Fruit fly (Drosophila melanogaster): ENCODE results near the gene Tgs1.
A peak's percentile ranks its signal among the peaks of the same experiment; 100 is the strongest.

Tgs1 gene

dm6 chr3R:18234699-18235257 lies 20.6 kb upstream of the Tgs1 start:
- 0 out of 3 replicates have a peak, but pooled peaks have one; percentile 14 for TF ChIP-seq fd96Ca (GFP tag; IDR thresholded peaks at IDR 0.05)
- TF ChIP-seq Snoo (tag; optimal IDR thresholded peaks at IDR 0.05) = no peak

dm6 chr3R:18235879-18236278 lies 19.5 kb upstream of the Tgs1 start, which contains the start of gene repo:
TSS of gene repo (plus strand) at chr3R:18236192.
- TF ChIP-seq Pif1A (GFP tag; optimal IDR thresholded peaks at IDR 0.05) (no peak), CG4496 (GFP tag; IDR thresholded peaks at IDR 0.05) (peak; percentile 61; the same call in 2 of the 3 replicates), rn (GFP tag; IDR thresholded peaks at IDR 0.05) (no peak), CG13204 (GFP tag; optimal IDR thresholded peaks at IDR 0.05) (peak; percentile 3)

DNA sequence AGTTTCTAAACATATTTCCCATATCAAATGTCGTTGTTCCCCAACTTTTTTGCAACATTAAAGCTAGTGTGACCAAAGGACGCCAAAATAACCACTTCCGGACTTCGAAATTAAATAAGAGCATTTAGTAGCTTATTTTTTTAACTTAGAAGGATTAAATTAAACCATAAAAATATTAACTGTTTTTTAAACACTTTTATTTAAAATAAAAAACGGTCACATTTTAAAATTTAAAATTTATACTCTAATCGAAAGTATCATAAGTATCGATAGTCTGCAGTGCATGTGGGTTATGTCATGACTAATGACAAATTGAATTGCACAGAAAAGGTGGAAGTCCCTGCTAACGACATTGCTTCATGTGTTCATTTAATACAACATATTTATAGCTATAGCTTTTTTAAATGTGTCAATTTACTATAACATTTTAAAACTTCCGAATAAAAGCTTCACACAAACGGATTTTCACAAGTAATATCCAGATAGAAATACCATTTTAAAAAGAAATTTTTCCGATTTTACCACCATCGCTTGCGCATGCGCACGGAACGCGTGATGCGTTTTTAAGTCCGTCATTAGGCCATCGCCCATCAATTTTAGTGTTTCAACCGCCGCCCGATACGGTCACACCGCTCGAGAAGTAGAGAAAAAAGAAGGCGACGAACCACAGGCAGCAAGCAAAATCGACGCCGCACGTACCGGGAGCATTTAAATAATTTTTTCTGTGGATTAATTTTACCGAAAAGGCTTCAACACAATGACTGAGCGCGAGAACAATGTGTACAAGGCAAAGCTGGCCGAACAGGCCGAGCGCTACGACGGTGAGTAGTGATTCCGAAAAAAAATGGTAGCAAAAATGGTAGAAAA lies 13.0 kb upstream of the Tgs1 start, which contains the start of the genes CG7156 and 14-3-3epsilon:
Gene CG7156, minus strand, starts transcription at position 71 of the 867 bp plus-strand sequence.
Gene 14-3-3epsilon, plus strand, starts transcription at position 443 of the 867 bp plus-strand sequence.
- TF ChIP-seq CG4496 (GFP tag; IDR thresholded peaks at IDR 0.05) (peak; percentile 47; the same call in 1 of the 3 replicates), EcR (GFP tag; optimal IDR thresholded peaks at IDR 0.05) (peak; percentile 15), CG10348 (GFP tag; IDR thresholded peaks at IDR 0.05) (no peak), CG13204 (GFP tag; optimal IDR thresholded peaks at IDR 0.05) (no peak), CG9948 (tag; optimal IDR thresholded peaks at IDR 0.05) (no peak), Pif1A (GFP tag; optimal IDR thresholded peaks at IDR 0.05) (peak; percentile 38), gl (tag; optimal IDR thresholded peaks at IDR 0.05) (no peak), D1 (tag; optimal IDR thresholded peaks at IDR 0.05) (no peak), CG32121 (GFP tag; IDR thresholded peaks at IDR 0.05) (no peak), CG12605 (GFP tag; IDR thresholded peaks at IDR 0.05) (no peak), CG8159 (tag; optimal IDR thresholded peaks at IDR 0.05) (no peak), CG15710 (tag; optimal IDR thresholded peaks at IDR 0.05) (no peak), Pif1B (GFP tag; optimal IDR thresholded peaks at IDR 0.05) (no peak), Ets98B (GFP tag; IDR thresholded peaks at IDR 0.05) (peak; percentile 12; the same call in 1 of the 2 replicates), CG17806 (tag; optimal IDR thresholded peaks at IDR 0.05) (no peak), Snoo (tag; optimal IDR thresholded peaks at IDR 0.05) (peak; percentile 34), CG14655 (GFP tag; optimal IDR thresholded peaks at IDR 0.05) (no peak), CG34367 (tag; optimal IDR thresholded peaks at IDR 0.05) (peak; percentile 9), CG8301 (tag; optimal IDR thresholded peaks at IDR 0.05) (no peak), rn (GFP tag; IDR thresholded peaks at IDR 0.05) (no peak), fd96Ca (GFP tag; IDR thresholded peaks at IDR 0.05) (no peak)

DNA sequence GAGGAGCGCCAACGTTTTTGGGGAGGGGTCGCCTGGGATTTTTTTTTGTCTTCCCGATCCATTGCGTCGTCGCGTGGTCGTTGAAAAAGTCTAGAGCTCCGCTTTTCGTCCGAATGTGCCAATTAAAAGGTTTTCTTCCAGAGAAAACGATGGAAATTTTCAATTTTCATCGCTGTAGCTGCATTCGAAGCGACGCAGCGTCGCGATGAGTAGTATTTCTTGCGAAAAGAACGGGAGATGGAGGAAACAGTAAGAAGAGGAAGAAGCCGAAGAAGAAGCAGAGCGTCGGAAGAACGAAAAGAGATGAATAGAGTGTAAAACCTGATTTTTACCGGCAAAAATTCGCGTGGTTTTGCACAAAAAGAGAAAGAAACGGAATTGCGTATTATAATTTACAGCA lies 12.3 kb upstream of the Tgs1 start:
- TF ChIP-seq CG15710 (tag; optimal IDR thresholded peaks at IDR 0.05) (no peak), CG4496 (GFP tag; IDR thresholded peaks at IDR 0.05) (no peak), fd96Ca (GFP tag; IDR thresholded peaks at IDR 0.05) (no peak), CG17806 (tag; optimal IDR thresholded peaks at IDR 0.05) (no peak), CG14655 (GFP tag; optimal IDR thresholded peaks at IDR 0.05) (no peak), CG34367 (tag; optimal IDR thresholded peaks at IDR 0.05) (no peak), CG8301 (tag; optimal IDR thresholded peaks at IDR 0.05) (no peak), Pif1A (GFP tag; optimal IDR thresholded peaks at IDR 0.05) (no peak), EcR (GFP tag; optimal IDR thresholded peaks at IDR 0.05) (no peak), Pif1B (GFP tag; optimal IDR thresholded peaks at IDR 0.05) (no peak), CG8159 (tag; optimal IDR thresholded peaks at IDR 0.05) (no peak), gl (tag; optimal IDR thresholded peaks at IDR 0.05) (no peak), CG9948 (tag; optimal IDR thresholded peaks at IDR 0.05) (no peak), CG12605 (GFP tag; IDR thresholded peaks at IDR 0.05) (no peak)

DNA sequence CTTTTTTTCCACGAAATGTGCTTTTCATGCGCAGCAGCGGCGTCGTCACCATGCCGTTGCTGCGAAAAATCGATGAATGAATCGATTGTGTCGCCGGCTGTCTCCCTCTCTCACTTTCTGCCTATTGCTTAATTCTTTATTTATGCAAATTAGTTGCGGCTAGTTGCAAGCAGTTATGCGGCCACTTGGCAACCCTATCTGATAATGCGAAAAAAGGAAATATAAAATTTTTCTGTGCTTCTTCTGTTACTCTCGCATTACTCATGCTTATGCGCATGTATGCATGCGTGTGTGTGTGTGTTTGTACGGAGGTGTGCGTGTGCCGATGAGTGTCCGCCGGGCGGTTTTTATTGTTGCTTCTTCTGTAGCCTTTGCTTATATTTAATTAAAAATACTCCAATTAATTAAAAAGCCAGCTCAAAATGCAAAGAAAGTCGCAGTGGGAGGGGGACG lies 11.6 kb upstream of the Tgs1 start:
- TF ChIP-seq CG9948 (tag; optimal IDR thresholded peaks at IDR 0.05) (no peak), CG15710 (tag; optimal IDR thresholded peaks at IDR 0.05) (peak; percentile 11), Pif1B (GFP tag; optimal IDR thresholded peaks at IDR 0.05) (peak; percentile 39), CG8159 (tag; optimal IDR thresholded peaks at IDR 0.05) (peak; percentile 16), Ets98B (GFP tag; IDR thresholded peaks at IDR 0.05) (peak; percentile 71), CG17806 (tag; optimal IDR thresholded peaks at IDR 0.05) (no peak), rn (GFP tag; IDR thresholded peaks at IDR 0.05) (no peak), D1 (tag; optimal IDR thresholded peaks at IDR 0.05) (no peak), Pif1A (GFP tag; optimal IDR thresholded peaks at IDR 0.05) (peak; percentile 41), CG14655 (GFP tag; optimal IDR thresholded peaks at IDR 0.05) (peak; percentile 39), EcR (GFP tag; optimal IDR thresholded peaks at IDR 0.05) (no peak), CG34367 (tag; optimal IDR thresholded peaks at IDR 0.05) (no peak), CG4496 (GFP tag; IDR thresholded peaks at IDR 0.05) (peak; percentile 67), CG32121 (GFP tag; IDR thresholded peaks at IDR 0.05) (peak; percentile 55; the same call in 1 of the 2 replicates), fd96Ca (GFP tag; IDR thresholded peaks at IDR 0.05) (peak; percentile 71), Snoo (tag; optimal IDR thresholded peaks at IDR 0.05) (peak; percentile 37), CG8301 (tag; optimal IDR thresholded peaks at IDR 0.05) (peak; percentile 9)

All from whole organism, pupa.